Worm (Caenorhabditis elegans): ENCODE measurements around the gene F08F8.10.

- no peak for TF ChIP-seq elt-3 (tag; optimal IDR thresholded peaks at IDR 0.05)
- TF ChIP-seq lin-39 (tag; optimal IDR thresholded peaks at IDR 0.05), result no peak
- TF ChIP-seq zag-1 (tag; optimal IDR thresholded peaks at IDR 0.05), result no peak
- TF ChIP-seq sox-4 (tag; optimal IDR thresholded peaks at IDR 0.05), result no peak
- no peak for TF ChIP-seq nhr-237 (tag; optimal IDR thresholded peaks at IDR 0.05)
- no peak for TF ChIP-seq blmp-1 (tag; optimal IDR thresholded peaks at IDR 0.05)
- TF ChIP-seq sup-37 (GFP tag; optimal IDR thresholded peaks at IDR 0.05), result no peak
- TF ChIP-seq ama-1 (optimal IDR thresholded peaks at IDR 0.05), result no peak
- no peak for TF ChIP-seq nhr-11 (tag; optimal IDR thresholded peaks at IDR 0.05)
- TF ChIP-seq nhr-12 (tag; optimal IDR thresholded peaks at IDR 0.05), result no peak
- no peak for TF ChIP-seq pqm-1 (tag; optimal IDR thresholded peaks at IDR 0.05)
- TF ChIP-seq nhr-47 (tag; optimal IDR thresholded peaks at IDR 0.05), result no peak
Measured at ce11 chrIII:7347049-7347448, 10.1 kb downstream of the F08F8.10 start, which contains the start of gene F08F8.7.
